Worm (Caenorhabditis elegans): ENCODE measurements around the gene pitr-3.

ce11 chrV:9130766-9131165 is 10.4 kb downstream of the pitr-3 start, which contains the start of gene F21C10.19:
- TF ChIP-seq lin-39 (tag; optimal IDR thresholded peaks at IDR 0.05), result no peak
- TF ChIP-seq daf-12 (tag; optimal IDR thresholded peaks at IDR 0.05), result no peak
- no peak for TF ChIP-seq ama-1 (optimal IDR thresholded peaks at IDR 0.05)
- no peak for TF ChIP-seq elt-3 (tag; optimal IDR thresholded peaks at IDR 0.05)
- TF ChIP-seq zag-1 (tag; optimal IDR thresholded peaks at IDR 0.05), result no peak
- TF ChIP-seq unc-62 (GFP tag; optimal IDR thresholded peaks at IDR 0.05), result no peak
- no peak for TF ChIP-seq ZK546.5 (tag; optimal IDR thresholded peaks at IDR 0.05)
- TF ChIP-seq pha-4 (tag; optimal IDR thresholded peaks at IDR 0.05), result no peak
- TF ChIP-seq nhr-67 (tag; optimal IDR thresholded peaks at IDR 0.05), result no peak
